Worm (Caenorhabditis elegans) whole organism, mixed stage, embryonic: ENCODE measurements around the gene ttc-4.

Experiments used
- drap-1 ChIP-seq: fragments of 200-800 bp; sonication (Bioruptor generic); optimal IDR thresholded peaks from 3 replicates; lab custom pipeline; 2018; ENCODE audit warnings: mild to moderate bottlenecking, missing genetic modification characterization, missing compliant biosample characterization
- flh-1 ChIP-seq: fragments of 200-800 bp; sonication (Bioruptor generic); optimal IDR thresholded peaks from 2 replicates; lab custom pipeline; 2018; ENCODE audit warnings: mild to moderate bottlenecking, missing genetic modification characterization, moderate library complexity, missing compliant biosample characterization
- mab-5 ChIP-seq: fragments of 150-350 bp; optimal IDR thresholded peaks from 2 replicates; lab custom pipeline; 2014; ENCODE audit warnings: missing biosample characterization, missing genetic modification characterization
- nhr-12 ChIP-seq: fragments of 150-350 bp; optimal IDR thresholded peaks from 2 replicates; lab custom pipeline; 2014; ENCODE audit warnings: missing biosample characterization, missing genetic modification characterization
- nhr-28 ChIP-seq: fragments of 150-350 bp; optimal IDR thresholded peaks from 2 replicates; lab custom pipeline; 2014; ENCODE audit warnings: missing biosample characterization, missing genetic modification characterization
- pha-4 ChIP-seq: fragments of 150-350 bp; optimal IDR thresholded peaks from 2 replicates; lab custom pipeline; 2018; ENCODE audit warnings: missing biosample characterization, missing genetic modification reagents, missing genetic modification characterization
- snpc-4 ChIP-seq: fragments of 150-350 bp; optimal IDR thresholded peaks from 2 replicates; lab custom pipeline; 2014; ENCODE audit warnings: missing biosample characterization, missing genetic modification characterization
- zip-8 ChIP-seq: fragments of 150-350 bp; optimal IDR thresholded peaks from 2 replicates; lab custom pipeline; 2014; ENCODE audit warnings: missing biosample characterization, missing genetic modification characterization

- TF ChIP-seq snpc-4, result no peak
- no peak for TF ChIP-seq nhr-28 (tag; lab: Kevin White, UChicago)
- TF ChIP-seq flh-1, result no peak
- TF ChIP-seq nhr-12 (tag; lab: Kevin White, UChicago), result no peak
- no peak for TF ChIP-seq pha-4 (tag; lab: Kevin White, UChicago)
- TF ChIP-seq drap-1, result no peak
- no peak for TF ChIP-seq mab-5 (tag; lab: Kevin White, UChicago)
- TF ChIP-seq zip-8 (tag; lab: Kevin White, UChicago), result no peak
Observed at ce11 chrII:5582309-5582708, 12.2 kb upstream of the ttc-4 start, which contains the start of gene T25E4.2.
